Fruit fly (Drosophila melanogaster): Measurements from ENCODE around the gene CG4408.
A peak's percentile ranks its signal among the peaks of the same experiment; 100 is the strongest.

The CG4408 gene

dm6 chr3R:23335577-23335976 lies 27.8 kb downstream of the CG4408 start:
- no peak for TF ChIP-seq tll (GFP tag; optimal IDR thresholded peaks at IDR 0.05)
- TF ChIP-seq H15 (GFP tag; IDR thresholded peaks at IDR 0.05): 0 out of 3 replicates have a peak, but pooled peaks have one; percentile 20
- peak; percentile 78 for TF ChIP-seq fd3F (GFP tag; optimal IDR thresholded peaks at IDR 0.05)
- TF ChIP-seq Ssrp (tag; optimal IDR thresholded peaks at IDR 0.05): peak; percentile 36
- peak; percentile 81 for TF ChIP-seq CG6683 (GFP tag; optimal IDR thresholded peaks at IDR 0.05)
- no peak for TF ChIP-seq mld (GFP tag; IDR thresholded peaks at IDR 0.05; ENCODE audit: partially characterized antibody)
- TF ChIP-seq slp2 (GFP tag; optimal IDR thresholded peaks at IDR 0.05): no peak
- no peak for TF ChIP-seq CG14860 (GFP tag; IDR thresholded peaks at IDR 0.05; ENCODE audit: partially characterized antibody)
- TF ChIP-seq mam (GFP tag; optimal IDR thresholded peaks at IDR 0.05): peak; percentile 29
- TF ChIP-seq hbn (GFP tag; IDR thresholded peaks at IDR 0.05; ENCODE audit: partially characterized antibody): no peak
- TF ChIP-seq ham (GFP tag; IDR thresholded peaks at IDR 0.05): peak; percentile 47; the same call in 1 of the 2 replicates
- 0 out of 3 replicates have a peak, but pooled peaks have one; percentile 37 for TF ChIP-seq Optix (GFP tag; IDR thresholded peaks at IDR 0.05)
- TF ChIP-seq bcd (GFP tag; optimal IDR thresholded peaks at IDR 0.05): peak; percentile 81
- TF ChIP-seq CG15696 (tag; optimal IDR thresholded peaks at IDR 0.05): peak; percentile 27
- TF ChIP-seq nmo (GFP tag; optimal IDR thresholded peaks at IDR 0.05): peak; percentile 80
- TF ChIP-seq Sry-δ (GFP tag; optimal IDR thresholded peaks at IDR 0.05): no peak
- no peak for TF ChIP-seq p53 (GFP tag; optimal IDR thresholded peaks at IDR 0.05)
- no peak for TF ChIP-seq dati (GFP tag; IDR thresholded peaks at IDR 0.05)
- no peak for TF ChIP-seq oc (tag; optimal IDR thresholded peaks at IDR 0.05)
- TF ChIP-seq jigr1 (GFP tag; IDR thresholded peaks at IDR 0.05): no peak
- TF ChIP-seq CG16779 (GFP tag; IDR thresholded peaks at IDR 0.05): no peak
- TF ChIP-seq ro (GFP tag; IDR thresholded peaks at IDR 0.05): no peak
- peak; percentile 71 for TF ChIP-seq Fer2 (tag; optimal IDR thresholded peaks at IDR 0.05)
- peak; percentile 24; the same call in 1 of the 2 replicates for TF ChIP-seq GATAe (GFP tag; conservative IDR thresholded peaks at IDR 0.05)
- no peak for TF ChIP-seq MESR4 (GFP tag; optimal IDR thresholded peaks at IDR 0.05)
- no peak for TF ChIP-seq CG4617 (GFP tag; optimal IDR thresholded peaks at IDR 0.05; ENCODE audit: borderline replicate concordance)
- peak; percentile 32 for TF ChIP-seq psq (GFP tag; optimal IDR thresholded peaks at IDR 0.05)
- TF ChIP-seq gfzf (GFP tag; optimal IDR thresholded peaks at IDR 0.05): no peak
- no peak for TF ChIP-seq fd64A (GFP tag; optimal IDR thresholded peaks at IDR 0.05)
- TF ChIP-seq zfh2 (GFP tag; optimal IDR thresholded peaks at IDR 0.05): peak; percentile 16
- TF ChIP-seq Elba2 (GFP tag; optimal IDR thresholded peaks at IDR 0.05): no peak
- peak; percentile 64 for TF ChIP-seq Sox102F (GFP tag; optimal IDR thresholded peaks at IDR 0.05)
- TF ChIP-seq gsb-n (tag; optimal IDR thresholded peaks at IDR 0.05): no peak
- no peak for TF ChIP-seq Spps (tag; optimal IDR thresholded peaks at IDR 0.05)
- no peak for TF ChIP-seq Bteb2 (GFP tag; optimal IDR thresholded peaks at IDR 0.05)
- TF ChIP-seq CG1832 (GFP tag; optimal IDR thresholded peaks at IDR 0.05): no peak
- TF ChIP-seq CG8924 (tag; optimal IDR thresholded peaks at IDR 0.05): peak; percentile 87
- peak; percentile 70 for TF ChIP-seq CG2712 (tag; optimal IDR thresholded peaks at IDR 0.05)
- peak; percentile 60 for TF ChIP-seq org-1 (GFP tag; optimal IDR thresholded peaks at IDR 0.05)
- no peak for TF ChIP-seq CG4282 (GFP tag; optimal IDR thresholded peaks at IDR 0.05)
- TF ChIP-seq CG6689 (GFP tag; IDR thresholded peaks at IDR 0.05): peak; percentile 78
- TF ChIP-seq gcm (GFP tag; optimal IDR thresholded peaks at IDR 0.05): peak; percentile 50
- no peak for TF ChIP-seq CG8944 (GFP tag; optimal IDR thresholded peaks at IDR 0.05)
- no peak for TF ChIP-seq CG13123 (GFP tag; optimal IDR thresholded peaks at IDR 0.05)
- TF ChIP-seq corto (GFP tag; optimal IDR thresholded peaks at IDR 0.05): no peak
- TF ChIP-seq CG10979 (tag; optimal IDR thresholded peaks at IDR 0.05): peak; percentile 78
- TF ChIP-seq Max (GFP tag; optimal IDR thresholded peaks at IDR 0.05): peak; percentile 76
- TF ChIP-seq gro (GFP tag; optimal IDR thresholded peaks at IDR 0.05): no peak
- TF ChIP-seq dpn (GFP tag; optimal IDR thresholded peaks at IDR 0.05): peak in 1 of 2 experiments; percentile 68
- no peak for TF ChIP-seq cg (GFP tag; optimal IDR thresholded peaks at IDR 0.05)

Data from whole organism, embryonic.